Fruit fly (Drosophila melanogaster) whole organism, pupa: Measurements from ENCODE around the gene Npl4.

Source experiments
- CG14655 ChIP-seq: fragments of 200-800 bp; sonication (Bioruptor generic); optimal IDR thresholded peaks from 3 replicates; lab custom pipeline; 2017; ENCODE audit warnings: mild to moderate bottlenecking, missing biosample characterization, missing genetic modification reagents, missing genetic modification characterization
- CG34367 ChIP-seq: fragments of 200-800 bp; sonication (Bioruptor generic); optimal IDR thresholded peaks from 2 replicates; lab custom pipeline; 2018; ENCODE audit warnings: missing biosample characterization, mild to moderate bottlenecking, missing genetic modification characterization
- EcR ChIP-seq: fragments of 200-800 bp; sonication (Bioruptor generic); optimal IDR thresholded peaks from 3 replicates; lab custom pipeline; 2019; ENCODE audit warnings: missing biosample characterization, missing genetic modification characterization, mild to moderate bottlenecking, moderate library complexity, missing genetic modification reagents
- Pif1B ChIP-seq: fragments of 200-800 bp; sonication (Bioruptor generic); optimal IDR thresholded peaks from 3 replicates; lab custom pipeline; 2016; ENCODE audit warnings: missing biosample characterization, missing genetic modification characterization

DNA sequence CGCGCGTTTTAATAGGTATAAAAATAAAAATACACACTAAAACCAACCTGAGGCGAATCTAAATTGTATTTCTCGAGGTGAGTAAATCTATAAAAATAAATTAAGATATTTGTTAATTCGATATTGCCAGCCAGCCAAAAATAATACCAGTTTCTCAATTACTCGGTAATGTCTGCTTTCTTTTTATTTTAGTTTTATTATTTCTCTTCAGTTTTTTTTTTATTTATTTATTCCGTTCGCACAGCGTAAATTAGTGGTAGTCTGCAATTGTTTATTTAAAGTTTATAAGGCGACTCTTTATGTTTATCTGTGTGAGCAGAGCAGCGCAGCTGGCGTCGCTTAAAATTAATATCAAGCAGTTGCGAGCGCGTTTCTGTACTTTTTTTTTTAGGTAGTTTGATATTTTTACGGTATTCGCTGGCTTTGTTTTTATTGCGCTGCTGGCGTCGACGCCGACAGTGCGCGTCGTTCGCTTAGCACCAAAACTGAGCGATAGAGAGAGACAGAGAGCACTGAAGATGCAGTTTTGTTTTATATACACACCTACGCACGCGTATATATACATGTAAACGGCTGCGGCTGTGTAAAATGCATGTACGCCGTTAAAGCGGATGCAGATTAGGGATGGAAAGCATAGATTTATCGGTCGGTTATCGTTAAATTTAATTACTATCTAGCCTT, 23.3 kb upstream of the Npl4 start:
- no peak for TF ChIP-seq EcR (GFP tag; lab: Kevin White, UChicago)
- TF ChIP-seq Pif1B (GFP tag; lab: Kevin White, UChicago) = peak; percentile 19
- peak; percentile 58 for TF ChIP-seq CG14655 (GFP tag; lab: Kevin White, UChicago)
- TF ChIP-seq CG34367 (tag; lab: Kevin White, UChicago) = peak; percentile 33
